Worm (Caenorhabditis elegans): Measurements from ENCODE around the gene B0334.5.

The B0334.5 gene

DNA sequence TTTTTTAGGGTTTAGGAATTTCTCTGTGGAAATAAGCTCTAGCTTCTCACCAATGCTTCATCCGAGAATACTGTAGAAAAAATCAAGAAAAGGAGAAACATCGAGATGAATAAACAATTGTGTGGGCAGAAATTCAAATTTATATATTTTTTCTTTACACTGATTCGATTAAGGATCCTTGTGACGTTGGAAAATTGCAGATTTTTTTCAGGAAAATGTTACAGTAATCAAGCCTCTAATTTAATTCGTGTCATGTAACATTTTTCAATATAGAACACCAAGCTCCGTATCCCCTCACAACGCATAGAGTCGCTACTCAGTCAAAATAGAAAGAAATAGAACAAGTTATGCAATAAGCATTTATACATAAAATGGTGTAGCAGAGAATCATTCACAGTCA is 21.1 kb upstream of the B0334.5 start, which contains the start of gene W02B12.16:
Gene W02B12.16 (minus strand): TSS at position 101 of the 400 bp plus-strand sequence.
- TF ChIP-seq alr-1 (tag; optimal IDR thresholded peaks at IDR 0.05) (no peak), mbf-1 (tag; optimal IDR thresholded peaks at IDR 0.05) (no peak), snpc-4 (tag; optimal IDR thresholded peaks at IDR 0.05) (no peak), crh-2 (tag; optimal IDR thresholded peaks at IDR 0.05) (no peak)

DNA sequence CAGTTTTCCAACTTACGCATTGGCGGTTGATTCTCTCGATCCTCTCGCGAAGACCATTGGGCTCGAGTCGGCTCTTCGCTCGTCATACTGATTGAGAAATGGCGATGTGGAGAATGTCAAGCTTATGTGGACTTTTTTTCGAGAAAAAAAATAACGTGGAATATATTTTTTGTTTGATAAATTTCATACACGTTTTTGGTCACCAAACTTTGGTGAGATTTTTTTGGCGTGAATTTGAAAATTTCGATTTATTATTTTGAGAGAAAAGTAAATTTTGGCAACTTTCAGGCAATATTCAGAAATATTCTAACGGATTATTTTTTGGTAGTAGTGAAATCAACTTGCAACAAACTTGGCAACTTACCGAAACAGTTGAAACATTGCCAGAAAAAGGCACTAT is 18.4 kb upstream of the B0334.5 start, which contains the start of gene W02B12.12:
Gene W02B12.12 (minus strand): TSS at position 101 of the 400 bp plus-strand sequence.
- TF ChIP-seq ztf-4 (tag; optimal IDR thresholded peaks at IDR 0.05), result no peak
- no peak for TF ChIP-seq nhr-12 (tag; optimal IDR thresholded peaks at IDR 0.05)
- no peak for TF ChIP-seq dmd-4 (tag; optimal IDR thresholded peaks at IDR 0.05)
- no peak for TF ChIP-seq nhr-77 (tag; optimal IDR thresholded peaks at IDR 0.05)
- TF ChIP-seq F13H6.1 (tag; optimal IDR thresholded peaks at IDR 0.05), result no peak
- TF ChIP-seq lsy-2 (tag; optimal IDR thresholded peaks at IDR 0.05), result no peak
- TF ChIP-seq ceh-82 (tag; optimal IDR thresholded peaks at IDR 0.05), result no peak
- no peak for TF ChIP-seq snpc-4 (tag; optimal IDR thresholded peaks at IDR 0.05)

DNA sequence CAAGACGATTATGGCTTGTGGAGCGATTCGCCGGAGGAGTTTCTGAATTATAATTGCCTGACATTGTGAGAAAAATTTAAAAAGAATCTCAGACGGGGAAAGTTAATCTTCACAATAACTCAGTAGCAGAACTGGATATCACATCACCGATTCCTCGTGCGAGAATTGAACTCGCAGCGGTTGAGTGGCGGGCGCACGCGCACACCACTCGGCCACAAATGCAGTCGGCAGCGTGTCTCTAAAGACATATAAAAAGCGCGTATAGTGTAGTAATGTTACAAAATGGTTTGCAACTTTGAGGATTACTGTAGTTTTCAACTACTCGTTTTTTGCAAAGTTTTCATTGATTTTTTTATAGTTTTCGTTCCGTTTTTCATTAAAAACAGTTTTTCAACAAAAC is 12.9 kb upstream of the B0334.5 start:
- TF ChIP-seq lsy-2 (tag; optimal IDR thresholded peaks at IDR 0.05), result peak; percentile 48 to 88
- peak; percentile 59 for TF ChIP-seq ceh-82 (tag; optimal IDR thresholded peaks at IDR 0.05)
- peak; percentile 88 for TF ChIP-seq nhr-129 (tag; optimal IDR thresholded peaks at IDR 0.05)
- peak; percentile 74 for TF ChIP-seq unc-55 (GFP tag; optimal IDR thresholded peaks at IDR 0.05)
- peak; percentile 79 for TF ChIP-seq nhr-21 (tag; optimal IDR thresholded peaks at IDR 0.05)
- TF ChIP-seq lin-11 (tag; optimal IDR thresholded peaks at IDR 0.05), result peak; percentile 92
- peak; percentile 63 for TF ChIP-seq crh-2 (tag; optimal IDR thresholded peaks at IDR 0.05)
- TF ChIP-seq sma-9 (GFP tag; optimal IDR thresholded peaks at IDR 0.05), result peak; percentile 72
- TF ChIP-seq sma-9 (tag; optimal IDR thresholded peaks at IDR 0.05), result no peak
- no peak for TF ChIP-seq unc-39 (tag; optimal IDR thresholded peaks at IDR 0.05)
- no peak for TF ChIP-seq elt-3 (tag; optimal IDR thresholded peaks at IDR 0.05)
- no peak for TF ChIP-seq nhr-77 (tag; optimal IDR thresholded peaks at IDR 0.05)
- TF ChIP-seq egl-27 (tag; optimal IDR thresholded peaks at IDR 0.05), result peak; percentile 35
- TF ChIP-seq ceh-16 (tag; optimal IDR thresholded peaks at IDR 0.05), result peak; percentile 13
- no peak for TF ChIP-seq alr-1 (tag; optimal IDR thresholded peaks at IDR 0.05)
- TF ChIP-seq Y55F3AM.14 (GFP tag; optimal IDR thresholded peaks at IDR 0.05), result peak; percentile 85
- peak; percentile 56 for TF ChIP-seq gmeb-1 (tag; optimal IDR thresholded peaks at IDR 0.05)
- peak; percentile 23 for TF ChIP-seq nhr-6 (tag; optimal IDR thresholded peaks at IDR 0.05)
- peak; percentile 25 to 64 for TF ChIP-seq mdl-1 (tag; optimal IDR thresholded peaks at IDR 0.05)
- peak; percentile 58 for TF ChIP-seq nhr-25 (tag; optimal IDR thresholded peaks at IDR 0.05)
- peak; percentile 78 for TF ChIP-seq C34F6.9 (tag; optimal IDR thresholded peaks at IDR 0.05)
- no peak for TF ChIP-seq aly-2 (tag; optimal IDR thresholded peaks at IDR 0.05)
- TF ChIP-seq fos-1 (tag; optimal IDR thresholded peaks at IDR 0.05), result peak; percentile 70
- TF ChIP-seq zag-1 (tag; optimal IDR thresholded peaks at IDR 0.05), result peak; percentile 1
- peak; percentile 19 for TF ChIP-seq snpc-4 (tag; optimal IDR thresholded peaks at IDR 0.05)
- peak; percentile 54 for TF ChIP-seq mab-5 (tag; optimal IDR thresholded peaks at IDR 0.05)
- peak; percentile 39 for TF ChIP-seq nhr-11 (tag; optimal IDR thresholded peaks at IDR 0.05)
- TF ChIP-seq ztf-11 (tag; optimal IDR thresholded peaks at IDR 0.05), result no peak
- peak; percentile 67 for TF ChIP-seq sma-3 (GFP tag; optimal IDR thresholded peaks at IDR 0.05)
- TF ChIP-seq ztf-4 (tag; optimal IDR thresholded peaks at IDR 0.05), result peak; percentile 59
- peak; percentile 48 for TF ChIP-seq F13H6.1 (tag; optimal IDR thresholded peaks at IDR 0.05)
- TF ChIP-seq R02D3.7 (tag; optimal IDR thresholded peaks at IDR 0.05), result no peak
- no peak for TF ChIP-seq nhr-237 (tag; optimal IDR thresholded peaks at IDR 0.05)

DNA sequence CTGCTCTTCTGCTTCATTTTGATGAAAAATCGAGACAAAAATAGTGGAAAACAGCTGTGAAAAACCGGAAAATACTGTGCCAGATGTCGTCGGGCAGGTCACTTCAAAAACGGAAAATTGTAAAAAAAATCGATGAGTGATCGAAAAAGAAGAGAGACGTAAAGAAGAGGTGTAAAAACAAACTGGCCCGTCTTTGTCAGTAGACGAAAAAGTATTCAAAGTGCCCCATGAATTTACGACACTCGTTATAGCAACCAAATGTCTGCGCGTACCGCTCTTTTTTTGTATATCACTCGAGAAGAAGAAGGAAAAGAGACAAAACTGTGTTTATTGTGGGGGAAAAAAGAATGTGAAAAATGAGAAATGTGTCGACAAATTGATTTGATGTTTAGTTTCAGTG is 12.3 kb upstream of the B0334.5 start, which contains the start of gene twk-5:
Gene twk-5 (minus strand): TSS at position 101 of the 400 bp plus-strand sequence.
- no peak for TF ChIP-seq elt-3 (tag; optimal IDR thresholded peaks at IDR 0.05)
- no peak for TF ChIP-seq nhr-11 (tag; optimal IDR thresholded peaks at IDR 0.05)
- no peak for TF ChIP-seq zag-1 (tag; optimal IDR thresholded peaks at IDR 0.05)
- no peak for TF ChIP-seq C34F6.9 (tag; optimal IDR thresholded peaks at IDR 0.05)
- TF ChIP-seq lin-11 (tag; optimal IDR thresholded peaks at IDR 0.05), result no peak
- no peak for TF ChIP-seq alr-1 (tag; optimal IDR thresholded peaks at IDR 0.05)
- no peak for TF ChIP-seq fos-1 (tag; optimal IDR thresholded peaks at IDR 0.05)
- peak; percentile 8 for TF ChIP-seq blmp-1 (tag; optimal IDR thresholded peaks at IDR 0.05; ENCODE audit: insufficient read depth)

All from whole organism, L2 larva.